Worm (Caenorhabditis elegans) whole organism, late embryonic: Measurements from ENCODE around the gene C54D10.13.

ENCODE experiments used
- C08G9.2 ChIP-seq: sonication (generic microtip); optimal IDR thresholded peaks from 2 replicates; lab custom pipeline; 2016; ENCODE audit warnings: mild to moderate bottlenecking, missing genetic modification characterization, moderate library complexity, missing compliant biosample characterization
- C38D4.7 ChIP-seq: fragments of 200-800 bp; sonication (Bioruptor generic); optimal IDR thresholded peaks from 2 replicates; lab custom pipeline; 2018; ENCODE audit warnings: mild to moderate bottlenecking, missing genetic modification characterization, moderate library complexity, missing compliant biosample characterization
- K02D7.2 ChIP-seq: sonication (generic microtip); optimal IDR thresholded peaks from 2 replicates; lab custom pipeline; 2017; ENCODE audit warnings: mild to moderate bottlenecking, missing genetic modification characterization, missing compliant biosample characterization
- K09A11.1 ChIP-seq: sonication (generic microtip); optimal IDR thresholded peaks from 2 replicates; lab custom pipeline; 2017; ENCODE audit warnings: antibody characterized with exemption, mild to moderate bottlenecking, missing genetic modification characterization, missing compliant biosample characterization; ENCODE audit not compliant: insufficient read depth
- T23F11.4 ChIP-seq: fragments of 200-800 bp; sonication (Bioruptor generic); optimal IDR thresholded peaks from 2 replicates; lab custom pipeline; 2018; ENCODE audit warnings: mild to moderate bottlenecking, missing genetic modification characterization, missing compliant biosample characterization
- Y22D7AL.16 ChIP-seq: sonication (generic microtip); optimal IDR thresholded peaks from 2 replicates; lab custom pipeline; 2016; ENCODE audit warnings: missing genetic modification characterization, missing compliant biosample characterization
- ahr-1 ChIP-seq: sonication (generic microtip); optimal IDR thresholded peaks from 2 replicates; lab custom pipeline; 2016; ENCODE audit warnings: missing genetic modification characterization, missing compliant biosample characterization
- ama-1 ChIP-seq: fragments of 150-350 bp; optimal IDR thresholded peaks from 2 replicates; lab custom pipeline; 2014
- ceh-14 ChIP-seq: sonication (generic microtip); optimal IDR thresholded peaks from 2 replicates; lab custom pipeline; 2016; ENCODE audit warnings: missing genotype, missing genetic modification characterization, missing compliant biosample characterization
- ceh-19 ChIP-seq: fragments of 200-800 bp; sonication (Bioruptor generic); optimal IDR thresholded peaks from 2 replicates; lab custom pipeline; 2018; ENCODE audit warnings: mild to moderate bottlenecking, missing genetic modification characterization, missing compliant biosample characterization
- ceh-48 ChIP-seq: sonication (generic microtip); optimal IDR thresholded peaks from 2 replicates; lab custom pipeline; 2016; ENCODE audit warnings: missing genetic modification characterization, inconsistent platforms, missing compliant biosample characterization
- che-1 ChIP-seq: sonication (generic microtip); optimal IDR thresholded peaks from 2 replicates; lab custom pipeline; 2016; ENCODE audit warnings: mild to moderate bottlenecking, missing genetic modification characterization, missing compliant biosample characterization
- dmd-4 ChIP-seq: sonication (generic microtip); optimal IDR thresholded peaks from 2 replicates; lab custom pipeline; 2016; ENCODE audit warnings: borderline replicate concordance, missing genetic modification characterization, missing compliant biosample characterization
- dve-1 ChIP-seq: sonication (generic microtip); optimal IDR thresholded peaks from 2 replicates; lab custom pipeline; 2017; ENCODE audit warnings: antibody characterized with exemption, mild to moderate bottlenecking, missing genetic modification characterization, missing compliant biosample characterization
- elt-2 ChIP-seq: sonication (generic microtip); optimal IDR thresholded peaks from 2 replicates; lab custom pipeline; 2016; ENCODE audit warnings: missing genetic modification reagents, missing genetic modification characterization, missing compliant biosample characterization
- ets-4 ChIP-seq: sonication (generic microtip); optimal IDR thresholded peaks from 2 replicates; lab custom pipeline; 2016; ENCODE audit warnings: missing genetic modification characterization, missing compliant biosample characterization
- fax-1 ChIP-seq: sonication (generic microtip); optimal IDR thresholded peaks from 2 replicates; lab custom pipeline; 2016; ENCODE audit warnings: missing genotype, missing genetic modification characterization, missing compliant biosample characterization
- fkh-10 ChIP-seq: fragments of 150-350 bp; optimal IDR thresholded peaks from 2 replicates; lab custom pipeline; 2014; ENCODE audit warnings: missing biosample characterization, missing genetic modification reagents, missing genetic modification characterization
- fkh-6 ChIP-seq: sonication (generic microtip); optimal IDR thresholded peaks from 2 replicates; lab custom pipeline; 2016; ENCODE audit warnings: missing genetic modification characterization, missing compliant biosample characterization
- hlh-15 ChIP-seq: sonication (generic microtip); optimal IDR thresholded peaks from 2 replicates; lab custom pipeline; 2016; ENCODE audit warnings: missing genetic modification characterization, missing compliant biosample characterization
- hlh-30 ChIP-seq: sonication (generic microtip); optimal IDR thresholded peaks from 2 replicates; lab custom pipeline; 2017; ENCODE audit warnings: antibody characterized with exemption, missing genetic modification characterization, missing compliant biosample characterization; ENCODE audit not compliant: insufficient read depth
- hlh-6 ChIP-seq: sonication (generic microtip); optimal IDR thresholded peaks from 2 replicates; lab custom pipeline; 2016; ENCODE audit warnings: missing genotype, missing genetic modification characterization, missing compliant biosample characterization
- mec-3 ChIP-seq: sonication (generic microtip); optimal IDR thresholded peaks from 2 replicates; lab custom pipeline; 2016; ENCODE audit warnings: borderline replicate concordance, missing genetic modification characterization, missing compliant biosample characterization
- nfya-1 ChIP-seq: sonication (generic microtip); optimal IDR thresholded peaks from 2 replicates; lab custom pipeline; 2017; ENCODE audit warnings: missing genetic modification characterization, mild to moderate bottlenecking, missing compliant biosample characterization, antibody characterized with exemption, moderate library complexity
- nhr-11 ChIP-seq: fragments of 150-350 bp; optimal IDR thresholded peaks from 2 replicates; lab custom pipeline; 2014; ENCODE audit warnings: missing biosample characterization, missing genetic modification characterization
- nhr-232 ChIP-seq: sonication (generic microtip); optimal IDR thresholded peaks from 2 replicates; lab custom pipeline; 2016; ENCODE audit warnings: missing genetic modification characterization, missing compliant biosample characterization
- npax-4 ChIP-seq: sonication (generic microtip); optimal IDR thresholded peaks from 2 replicates; lab custom pipeline; 2016; ENCODE audit warnings: missing genetic modification characterization, missing compliant biosample characterization
- pat-9 ChIP-seq: fragments of 200-800 bp; sonication (Bioruptor generic); optimal IDR thresholded peaks from 2 replicates; lab custom pipeline; 2018; ENCODE audit warnings: mild to moderate bottlenecking, missing genetic modification characterization, moderate library complexity, missing compliant biosample characterization
- pros-1 ChIP-seq: fragments of 150-350 bp; optimal IDR thresholded peaks from 2 replicates; lab custom pipeline; 2014; ENCODE audit warnings: missing biosample characterization, missing genetic modification reagents, missing genetic modification characterization
- ref-2 ChIP-seq: sonication (generic microtip); optimal IDR thresholded peaks from 2 replicates; lab custom pipeline; 2016; ENCODE audit warnings: missing genetic modification characterization, missing compliant biosample characterization
- rnt-1 ChIP-seq: sonication (generic microtip); optimal IDR thresholded peaks from 2 replicates; lab custom pipeline; 2016; ENCODE audit warnings: missing genetic modification characterization, missing compliant biosample characterization
- sdc-2 ChIP-seq: sonication (generic microtip); optimal IDR thresholded peaks from 2 replicates; lab custom pipeline; 2016; ENCODE audit warnings: missing genotype, missing genetic modification characterization, missing compliant biosample characterization
- sox-4 ChIP-seq: sonication (generic microtip); optimal IDR thresholded peaks from 2 replicates; lab custom pipeline; 2017; ENCODE audit warnings: mild to moderate bottlenecking, missing genetic modification characterization, inconsistent platforms, missing compliant biosample characterization
- unc-3 ChIP-seq, 2 experiments: fragments of 200-800 bp in 1 of 2; sonication (Bioruptor generic) in 1 of 2; sonication (generic microtip) in 1 of 2; conservative IDR thresholded peaks in 1 of 2; optimal IDR thresholded peaks in 1 of 2; 2 replicates each; pipeline versions ENCODE4 v1.3.6 to Lab custom; 2016 to 2022; ENCODE audit warnings: missing compliant biosample characterization in 2 of 2, missing genetic modification characterization in 2 of 2, missing genetic modification reagents in 1 of 2
- unc-42 ChIP-seq: sonication (generic microtip); optimal IDR thresholded peaks from 2 replicates; lab custom pipeline; 2016; ENCODE audit warnings: missing genotype, missing genetic modification characterization, missing compliant biosample characterization
- unc-86 ChIP-seq: sonication (generic microtip); optimal IDR thresholded peaks from 2 replicates; lab custom pipeline; 2016; ENCODE audit warnings: missing genetic modification characterization, missing compliant biosample characterization
- ztf-16 ChIP-seq: sonication (generic microtip); optimal IDR thresholded peaks from 2 replicates; lab custom pipeline; 2017; ENCODE audit warnings: missing genetic modification characterization, missing compliant biosample characterization

Gene C54D10.13

DNA sequence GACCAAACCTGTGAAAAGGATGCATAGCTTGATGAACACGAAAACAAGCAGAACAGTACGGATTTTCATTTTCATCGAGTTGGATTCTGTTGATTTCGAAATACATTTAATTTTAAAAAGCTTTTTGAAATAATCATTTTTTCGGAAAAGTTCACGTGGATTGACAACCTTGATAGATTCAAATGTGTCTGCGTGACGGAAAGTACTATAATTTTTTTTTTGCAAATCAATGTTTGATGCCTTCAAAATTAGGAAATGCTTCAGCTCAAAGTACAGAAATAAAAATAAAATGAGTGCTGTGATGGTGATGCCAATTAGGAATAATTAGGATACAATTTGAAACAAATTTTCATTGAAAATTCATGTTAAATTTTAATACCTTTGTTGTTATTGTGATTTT, 11.2 kb downstream of the C54D10.13 start, which contains the start of gene C54D10.4:
Gene C54D10.4, minus strand, starts transcription at position 101 of the 400 bp plus-strand sequence.
- TF ChIP-seq rnt-1 (tag; lab: Kevin White, UChicago) (no peak), hlh-15 (tag; lab: Kevin White, UChicago) (no peak), K02D7.2 (tag; lab: Kevin White, UChicago) (no peak), hlh-6 (tag; lab: Kevin White, UChicago) (no peak), C38D4.7 (no peak), sox-4 (no peak), ceh-19 (GFP tag; lab: Kevin White, UChicago) (no peak), hlh-30 (tag; lab: Kevin White, UChicago) (no peak), nhr-232 (tag; lab: Kevin White, UChicago) (no peak), sdc-2 (no peak), unc-3 (GFP tag; conservative IDR thresholded peaks at IDR 0.05; lab: Robert Waterston, UW) (no peak), unc-3 (tag; optimal IDR thresholded peaks at IDR 0.05; lab: Kevin White, UChicago) (no peak), T23F11.4 (GFP tag; lab: Kevin White, UChicago) (no peak), npax-4 (no peak), dve-1 (tag; lab: Kevin White, UChicago) (no peak), elt-2 (tag; lab: Kevin White, UChicago) (no peak), ztf-16 (tag; lab: Kevin White, UChicago) (no peak), C08G9.2 (no peak), pros-1 (tag; lab: Kevin White, UChicago) (no peak), ahr-1 (no peak)

DNA sequence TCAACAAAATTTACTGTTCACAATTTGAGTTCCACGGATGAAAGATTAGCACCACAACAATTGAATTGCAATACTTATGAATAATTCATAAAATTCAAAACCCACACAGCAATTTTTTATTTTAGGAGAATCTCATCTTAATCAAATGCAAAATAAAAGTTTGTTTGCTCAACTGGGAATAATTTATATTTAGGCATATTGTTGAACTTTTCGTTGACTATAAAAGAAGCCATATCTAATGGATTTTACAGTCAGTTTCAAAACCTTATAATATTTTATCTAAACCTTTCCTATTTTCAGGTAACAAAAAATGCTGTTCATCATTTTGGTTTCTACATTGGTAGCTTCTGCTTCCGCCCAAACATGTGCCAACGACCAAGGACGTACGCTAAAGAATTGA, 13.8 kb downstream of the C54D10.13 start, which contains the start of gene C54D10.3:
Gene C54D10.3, plus strand, starts transcription at position 301 of the 400 bp plus-strand sequence.
- TF ChIP-seq ets-4, result no peak
- TF ChIP-seq nfya-1 (tag; lab: Kevin White, UChicago), result no peak
- TF ChIP-seq sdc-2, result no peak
- TF ChIP-seq ztf-16 (tag; lab: Kevin White, UChicago), result no peak
- no peak for TF ChIP-seq rnt-1 (tag; lab: Kevin White, UChicago)
- no peak for TF ChIP-seq sox-4
- no peak for TF ChIP-seq K09A11.1 (tag; lab: Kevin White, UChicago)
- TF ChIP-seq fax-1 (tag; lab: Kevin White, UChicago), result no peak
- no peak for TF ChIP-seq ceh-14 (tag; lab: Kevin White, UChicago)
- no peak for TF ChIP-seq ama-1 (lab: Kevin White, UChicago)
- no peak for TF ChIP-seq nhr-11
- no peak for TF ChIP-seq hlh-30 (tag; lab: Kevin White, UChicago)
- no peak for TF ChIP-seq ahr-1

DNA sequence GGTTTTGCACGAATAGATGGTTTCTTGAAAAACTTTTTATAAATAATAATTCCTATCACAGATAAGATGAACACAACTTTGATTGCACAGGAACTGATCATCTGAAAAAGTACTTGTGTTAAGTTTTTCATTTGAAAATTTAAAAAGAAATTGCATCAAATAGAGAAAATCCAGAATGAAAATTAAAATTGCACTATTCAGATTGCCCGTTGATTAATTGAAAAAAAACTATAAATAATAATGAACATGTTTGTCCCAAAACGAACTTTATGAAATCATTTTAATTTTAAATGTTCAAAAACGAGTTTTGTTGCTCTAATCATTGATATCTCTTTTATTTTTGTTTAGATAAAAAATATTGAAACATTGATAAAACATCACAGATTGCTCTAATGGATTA, 14.8 kb downstream of the C54D10.13 start, which contains the start of gene cdr-3:
Gene cdr-3, minus strand, starts transcription at position 101 of the 400 bp plus-strand sequence.
- TF ChIP-seq unc-3 (GFP tag; conservative IDR thresholded peaks at IDR 0.05; lab: Robert Waterston, UW) (no peak), unc-3 (tag; optimal IDR thresholded peaks at IDR 0.05; lab: Kevin White, UChicago) (no peak), pat-9 (no peak), dve-1 (tag; lab: Kevin White, UChicago) (no peak), che-1 (tag; lab: Kevin White, UChicago) (no peak), ceh-19 (GFP tag; lab: Kevin White, UChicago) (no peak), unc-42 (tag; lab: Kevin White, UChicago) (no peak), Y22D7AL.16 (no peak), fkh-6 (no peak), dmd-4 (tag; lab: Kevin White, UChicago) (no peak), fkh-10 (no peak), sox-4 (no peak), K09A11.1 (tag; lab: Kevin White, UChicago) (no peak), mec-3 (tag; lab: Kevin White, UChicago) (no peak), ceh-48 (tag; lab: Kevin White, UChicago) (no peak), ref-2 (tag; lab: Kevin White, UChicago) (no peak), unc-86 (tag; lab: Kevin White, UChicago) (no peak)
- TF ChIP-seq, all 69 proteins: peak for 0
